Fruit fly (Drosophila melanogaster): ENCODE results near the gene Der-2.

Der-2 gene

dm6 chr3R:16500919-16501851 is 17.2 kb upstream of the Der-2 start, which contains the start of gene Decay:
Decay (minus strand) TSS chr3R:16501050.
- TF ChIP-seq CG3032 (tag; optimal IDR thresholded peaks at IDR 0.05) (no peak), CG8319 (GFP tag; optimal IDR thresholded peaks at IDR 0.05) (no peak), Ets21C (GFP tag; optimal IDR thresholded peaks at IDR 0.05) (peak; percentile 45), CG11762 (GFP tag; optimal IDR thresholded peaks at IDR 0.05; ENCODE audit: insufficient read depth) (no peak), fd59A (GFP tag; optimal IDR thresholded peaks at IDR 0.05) (no peak), esn (GFP tag; optimal IDR thresholded peaks at IDR 0.05) (peak; percentile 73), salr (GFP tag; optimal IDR thresholded peaks at IDR 0.05) (peak in 1 of 2 experiments; percentile 15), CG10631 (GFP tag; optimal IDR thresholded peaks at IDR 0.05) (peak; percentile 26), CG6792 (GFP tag; optimal IDR thresholded peaks at IDR 0.05) (peak; percentile 30), Hr38 (GFP tag; optimal IDR thresholded peaks at IDR 0.05) (no peak), Hr39 (GFP tag; optimal IDR thresholded peaks at IDR 0.05) (peak; percentile 55), CG7368 (GFP tag; optimal IDR thresholded peaks at IDR 0.05) (peak; percentile 26), CG6276 (GFP tag; optimal IDR thresholded peaks at IDR 0.05) (no peak), CG16779 (tag; optimal IDR thresholded peaks at IDR 0.05) (no peak), Lpt (GFP tag; optimal IDR thresholded peaks at IDR 0.05) (no peak), lz (GFP tag; optimal IDR thresholded peaks at IDR 0.05) (peak; percentile 48), CG31627 (GFP tag; optimal IDR thresholded peaks at IDR 0.05) (peak; percentile 64), CG8632 (GFP tag; optimal IDR thresholded peaks at IDR 0.05) (no peak), cyc (GFP tag; optimal IDR thresholded peaks at IDR 0.05) (peak; percentile 37), CG34406 (GFP tag; optimal IDR thresholded peaks at IDR 0.05) (peak; percentile 24), Smox (GFP tag; optimal IDR thresholded peaks at IDR 0.05) (peak; percentile 53), OdsH (GFP tag; optimal IDR thresholded peaks at IDR 0.05) (peak; percentile 52), CG8119 (GFP tag; IDR thresholded peaks at IDR 0.05) (peak; percentile 58; the same call in 2 of the 3 replicates), Met (GFP tag; optimal IDR thresholded peaks at IDR 0.05) (peak; percentile 65), CG11902 (GFP tag; optimal IDR thresholded peaks at IDR 0.05) (no peak), Sox15 (GFP tag; optimal IDR thresholded peaks at IDR 0.05) (no peak), CG15336 (GFP tag; IDR thresholded peaks at IDR 0.05) (peak; percentile 52), Ets96B (tag; optimal IDR thresholded peaks at IDR 0.05) (no peak), Sox102F (GFP tag; optimal IDR thresholded peaks at IDR 0.05) (peak; percentile 61), ss (GFP tag; optimal IDR thresholded peaks at IDR 0.05) (no peak), acj6 (GFP tag; optimal IDR thresholded peaks at IDR 0.05) (peak; percentile 54), dac (GFP tag; optimal IDR thresholded peaks at IDR 0.05) (no peak), CG6854 (GFP tag; optimal IDR thresholded peaks at IDR 0.05) (peak; percentile 5), CG11294 (GFP tag; IDR thresholded peaks at IDR 0.05) (no peak), Gug (GFP tag; IDR thresholded peaks at IDR 0.05) (no peak), CG9139 (GFP tag; optimal IDR thresholded peaks at IDR 0.05) (no peak), CG6808 (GFP tag; optimal IDR thresholded peaks at IDR 0.05) (no peak), CG1621 (tag; optimal IDR thresholded peaks at IDR 0.05) (no peak), Eip93F (GFP tag; optimal IDR thresholded peaks at IDR 0.05) (no peak), fkh (GFP tag; optimal IDR thresholded peaks at IDR 0.05) (no peak), Eip78C (GFP tag) (peak; percentile 87), pdm3 (GFP tag; optimal IDR thresholded peaks at IDR 0.05) (peak; percentile 51), vri (GFP tag; optimal IDR thresholded peaks at IDR 0.05) (no peak), Sox14 (GFP tag; optimal IDR thresholded peaks at IDR 0.05) (peak; percentile 50), net (GFP tag; optimal IDR thresholded peaks at IDR 0.05) (peak; percentile 7), CG4318 (GFP tag; optimal IDR thresholded peaks at IDR 0.05) (no peak), CG10669 (GFP tag; optimal IDR thresholded peaks at IDR 0.05) (no peak), CG6163 (GFP tag; IDR thresholded peaks at IDR 0.05) (no peak), Blimp-1 (GFP tag; optimal IDR thresholded peaks at IDR 0.05) (peak; percentile 3), Eip75B (GFP tag; optimal IDR thresholded peaks at IDR 0.05) (peak; percentile 39)

Measured in whole organism, prepupa.